Fruit fly (Drosophila melanogaster): Measurements from ENCODE around the gene CG7131.

The CG7131 gene

dm6 chr3R:18311368-18311919 lies 22.9 kb upstream of the CG7131 start (continued):
- TF ChIP-seq wor (GFP tag; IDR thresholded peaks at IDR 0.05), result no peak
- TF ChIP-seq CG31388 (GFP tag; optimal IDR thresholded peaks at IDR 0.05), result no peak
- TF ChIP-seq CG3847 (GFP tag; IDR thresholded peaks at IDR 0.05), result no peak
- peak; percentile 59 for TF ChIP-seq CG11247 (GFP tag; IDR thresholded peaks at IDR 0.05)
- peak; percentile 47 for TF ChIP-seq jumu (GFP tag; optimal IDR thresholded peaks at IDR 0.05)
- peak; percentile 79 for TF ChIP-seq CG2875 (GFP tag; optimal IDR thresholded peaks at IDR 0.05)
- no peak for TF ChIP-seq gsb (GFP tag; IDR thresholded peaks at IDR 0.05)
- peak; percentile 43 for TF ChIP-seq caup (GFP tag; optimal IDR thresholded peaks at IDR 0.05; ENCODE audit: severe bottlenecking)
- TF ChIP-seq CG8359 (GFP tag; optimal IDR thresholded peaks at IDR 0.05; ENCODE audit: borderline replicate concordance), result peak; percentile 59
- no peak for TF ChIP-seq CG34376 (GFP tag; optimal IDR thresholded peaks at IDR 0.05)
- peak; percentile 54 for TF ChIP-seq CG17802 (tag; optimal IDR thresholded peaks at IDR 0.05)
- no peak; the same call in 1 of the 2 replicates for TF ChIP-seq CG10321 (GFP tag; IDR thresholded peaks at IDR 0.05)
- TF ChIP-seq bsh (GFP tag; optimal IDR thresholded peaks at IDR 0.05), result peak; percentile 53 to 67
- no peak for TF ChIP-seq ro (GFP tag; IDR thresholded peaks at IDR 0.05)
- TF ChIP-seq CG12391 (tag; optimal IDR thresholded peaks at IDR 0.05), result peak; percentile 81
- TF ChIP-seq E2f2 (GFP tag; IDR thresholded peaks at IDR 0.05), result peak; percentile 36; the same call in 1 of the 2 replicates
- no peak for TF ChIP-seq Lpt (GFP tag; optimal IDR thresholded peaks at IDR 0.05)
- TF ChIP-seq pb (GFP tag; optimal IDR thresholded peaks at IDR 0.05), result peak; percentile 58
- TF ChIP-seq zen2 (GFP tag; IDR thresholded peaks at IDR 0.05; ENCODE audit: partially characterized antibody), result no peak
- peak; percentile 4 for TF ChIP-seq Hand (GFP tag; optimal IDR thresholded peaks at IDR 0.05)
- no peak for TF ChIP-seq GATAe (GFP tag; conservative IDR thresholded peaks at IDR 0.05)
- peak; percentile 37 for TF ChIP-seq HmgZ (tag; optimal IDR thresholded peaks at IDR 0.05)
- peak; percentile 86 for TF ChIP-seq oc (tag; optimal IDR thresholded peaks at IDR 0.05)
- peak; percentile 69 for TF ChIP-seq zf30C (GFP tag; optimal IDR thresholded peaks at IDR 0.05)
- TF ChIP-seq CG6791 (GFP tag; IDR thresholded peaks at IDR 0.05; ENCODE audit: partially characterized antibody), result no peak
- no peak for TF ChIP-seq CG7357 (GFP tag; IDR thresholded peaks at IDR 0.05)
- TF ChIP-seq CG3065 (GFP tag; optimal IDR thresholded peaks at IDR 0.05), result no peak
- TF ChIP-seq fd3F (GFP tag; optimal IDR thresholded peaks at IDR 0.05), result no peak
- TF ChIP-seq CG11093 (GFP tag; IDR thresholded peaks at IDR 0.05), result peak; percentile 61; the same call in 1 of the 3 replicates
- TF ChIP-seq unpg (GFP tag; optimal IDR thresholded peaks at IDR 0.05), result peak; percentile 20
- TF ChIP-seq Kr (GFP tag; optimal IDR thresholded peaks at IDR 0.05), result peak; percentile 52
- TF ChIP-seq chm (GFP tag; IDR thresholded peaks at IDR 0.05), result peak; percentile 81
- no peak; the same call in 3 of the 4 replicates for TF ChIP-seq Gug (GFP tag; IDR thresholded peaks at IDR 0.05)
- TF ChIP-seq CG17385 (GFP tag; optimal IDR thresholded peaks at IDR 0.05), result peak; percentile 14
- TF ChIP-seq maf-S (GFP tag; optimal IDR thresholded peaks at IDR 0.05), result peak; percentile 12
- peak; percentile 74 for TF ChIP-seq bcd (GFP tag; optimal IDR thresholded peaks at IDR 0.05)
- TF ChIP-seq Max (GFP tag; optimal IDR thresholded peaks at IDR 0.05), result no peak
- peak; percentile 72 for TF ChIP-seq CG9437 (GFP tag; optimal IDR thresholded peaks at IDR 0.05)
- no peak for TF ChIP-seq CG34224 (GFP tag; IDR thresholded peaks at IDR 0.05; ENCODE audit: partially characterized antibody)
- peak; percentile 42; the same call in 1 of the 2 replicates for TF ChIP-seq CG9932 (GFP tag; IDR thresholded peaks at IDR 0.05)
- TF ChIP-seq grn (GFP tag; optimal IDR thresholded peaks at IDR 0.05), result peak; percentile 34
- no peak for TF ChIP-seq hbn (GFP tag; IDR thresholded peaks at IDR 0.05; ENCODE audit: partially characterized antibody)
- peak; percentile 71 for TF ChIP-seq CG11723 (GFP tag; optimal IDR thresholded peaks at IDR 0.05)
- TF ChIP-seq Asciz (GFP tag; optimal IDR thresholded peaks at IDR 0.05), result peak; percentile 77
- TF ChIP-seq fru (optimal IDR thresholded peaks at IDR 0.05), result no peak
- TF ChIP-seq CG8281 (tag; optimal IDR thresholded peaks at IDR 0.05), result peak; percentile 24
- TF ChIP-seq Mes4 (GFP tag; optimal IDR thresholded peaks at IDR 0.05), result peak; percentile 50
- no peak for TF ChIP-seq corto (GFP tag; optimal IDR thresholded peaks at IDR 0.05)
- peak; percentile 21 for TF ChIP-seq Deaf1 (tag; optimal IDR thresholded peaks at IDR 0.05)
- peak; percentile 93 for TF ChIP-seq CG7556 (GFP tag; optimal IDR thresholded peaks at IDR 0.05)

All from whole organism, embryonic.